Worm (Caenorhabditis elegans) whole organism, L4 larva: Measurements from ENCODE around the gene lin-13.
A peak's percentile ranks its signal among the peaks of the same experiment; 100 is the strongest.

Experiments
- D1046.2 ChIP-seq: fragments of 200-800 bp; sonication (Bioruptor generic); IDR thresholded peaks from 2 replicates; pipeline ENCODE4 v1.3.6; 2022; ENCODE audit warnings: missing genetic modification characterization, missing compliant biosample characterization
- F26F4.8 ChIP-seq: fragments of 200-800 bp; sonication (Bioruptor generic); conservative IDR thresholded peaks from 2 replicates; pipeline ENCODE4 v1.3.6; 2022; ENCODE audit warnings: missing genetic modification characterization, missing compliant biosample characterization
- F37D6.2 ChIP-seq: sonication (generic microtip); optimal IDR thresholded peaks from 2 replicates; lab custom pipeline; 2016; ENCODE audit warnings: mild to moderate bottlenecking, missing genetic modification characterization, missing compliant biosample characterization
- Y105C5A.15 ChIP-seq: fragments of 200-800 bp; sonication (Bioruptor generic); IDR thresholded peaks from 2 replicates; pipeline ENCODE4 v1.3.6; 2022; ENCODE audit warnings: missing genetic modification characterization, missing compliant biosample characterization
- Y5F2A.4 ChIP-seq: fragments of 200-800 bp; sonication (Bioruptor generic); optimal IDR thresholded peaks from 2 replicates; lab custom pipeline; 2018; ENCODE audit warnings: mild to moderate bottlenecking, missing genetic modification characterization, missing compliant biosample characterization
- aha-1 ChIP-seq: fragments of 150-350 bp; peaks from one replicate; lab custom pipeline; 2014; ENCODE audit warnings: missing biosample characterization, missing genetic modification characterization
- aly-2 ChIP-seq: sonication (generic microtip); optimal IDR thresholded peaks from 2 replicates; lab custom pipeline; 2018; ENCODE audit warnings: missing biosample characterization, missing genetic modification characterization
- ceh-28 ChIP-seq: fragments of 150-350 bp; optimal IDR thresholded peaks from 2 replicates; lab custom pipeline; 2014; ENCODE audit warnings: missing biosample characterization, missing genetic modification reagents, missing genetic modification characterization
- ceh-32 ChIP-seq: sonication (generic microtip); optimal IDR thresholded peaks from 2 replicates; lab custom pipeline; 2016; ENCODE audit warnings: mild to moderate bottlenecking, missing genetic modification characterization, missing compliant biosample characterization; ENCODE audit not compliant: poor library complexity
- ceh-44 ChIP-seq: fragments of 200-800 bp; sonication (Bioruptor generic); IDR thresholded peaks from 2 replicates; pipeline ENCODE4 v1.3.6; 2022; ENCODE audit warnings: missing genetic modification reagents, missing genetic modification characterization, missing compliant biosample characterization
- daf-16 ChIP-seq, 3 experiments: sonication (generic microtip); optimal IDR thresholded peaks; 2 replicates each; lab custom pipeline; 2016 to 2017; ENCODE audit warnings: missing genetic modification characterization in 3 of 3, missing genetic modification reagents in 3 of 3, mild to moderate bottlenecking in 2 of 3, missing compliant biosample characterization in 2 of 3, missing biosample characterization in 1 of 3, moderate library complexity in 1 of 3
- daf-8 ChIP-seq: fragments of 200-800 bp; sonication (Bioruptor generic); IDR thresholded peaks from 2 replicates; pipeline ENCODE4 v1.3.6; 2022; ENCODE audit warnings: missing genetic modification characterization, missing compliant biosample characterization
- dmd-6 ChIP-seq: fragments of 200-800 bp; sonication (Bioruptor generic); IDR thresholded peaks from 2 replicates; pipeline ENCODE4 v1.3.6; 2022; ENCODE audit warnings: missing genetic modification reagents, missing genetic modification characterization, missing compliant biosample characterization
- dpl-1 ChIP-seq: fragments of 150-350 bp; optimal IDR thresholded peaks from 2 replicates; lab custom pipeline; 2014; ENCODE audit warnings: missing biosample characterization, missing genetic modification reagents, missing genetic modification characterization
- egl-43 ChIP-seq: fragments of 200-800 bp; sonication (Bioruptor generic); IDR thresholded peaks from 2 replicates; pipeline ENCODE4 v1.3.6; 2022; ENCODE audit warnings: missing genetic modification reagents, missing genetic modification characterization, missing compliant biosample characterization
- gei-8 ChIP-seq: fragments of 200-800 bp; sonication (Bioruptor generic); optimal IDR thresholded peaks from 2 replicates; lab custom pipeline; 2018; ENCODE audit warnings: mild to moderate bottlenecking, missing genetic modification characterization, missing compliant biosample characterization
- hlh-30 ChIP-seq: sonication (generic microtip); optimal IDR thresholded peaks from 2 replicates; lab custom pipeline; 2017; ENCODE audit warnings: antibody characterized with exemption, mild to moderate bottlenecking, missing genetic modification characterization, missing compliant biosample characterization; ENCODE audit not compliant: insufficient read depth
- jun-1 ChIP-seq: fragments of 150-350 bp; optimal IDR thresholded peaks from 2 replicates; lab custom pipeline; 2014; ENCODE audit warnings: missing biosample characterization, missing genetic modification reagents, missing genetic modification characterization
- lin-13 ChIP-seq: fragments of 150-350 bp; optimal IDR thresholded peaks from 2 replicates; lab custom pipeline; 2014; ENCODE audit warnings: missing biosample characterization, missing genetic modification reagents, missing genetic modification characterization
- lsy-2 ChIP-seq, 2 experiments: fragments of 150-350 bp in 1 of 2; sonication (generic microtip) in 1 of 2; optimal IDR thresholded peaks; 2 replicates each; lab custom pipeline; 2014 to 2017; ENCODE audit warnings: missing biosample characterization in 2 of 2, missing genetic modification characterization in 2 of 2
- mdl-1 ChIP-seq, 2 experiments: fragments of 150-350 bp in 1 of 2; sonication (generic microtip) in 1 of 2; optimal IDR thresholded peaks; 2 replicates each; lab custom pipeline; 2014 to 2017; ENCODE audit warnings: missing biosample characterization in 2 of 2, missing genetic modification characterization in 2 of 2
- mxl-3 ChIP-seq: fragments of 200-800 bp; sonication (Bioruptor generic); optimal IDR thresholded peaks from 2 replicates; lab custom pipeline; 2018; ENCODE audit warnings: mild to moderate bottlenecking, missing genetic modification characterization, missing compliant biosample characterization
- nhr-10 ChIP-seq: fragments of 150-350 bp; optimal IDR thresholded peaks from 2 replicates; lab custom pipeline; 2014; ENCODE audit warnings: missing biosample characterization, missing genetic modification characterization
- nhr-11 ChIP-seq: fragments of 150-350 bp; optimal IDR thresholded peaks from 2 replicates; lab custom pipeline; 2014; ENCODE audit warnings: missing biosample characterization, missing genetic modification characterization
- nhr-237 ChIP-seq: sonication (generic microtip); optimal IDR thresholded peaks from 2 replicates; lab custom pipeline; 2017; ENCODE audit warnings: missing biosample characterization, missing genetic modification characterization
- nhr-28 ChIP-seq: fragments of 150-350 bp; optimal IDR thresholded peaks from 2 replicates; lab custom pipeline; 2014; ENCODE audit warnings: missing biosample characterization, missing genetic modification characterization
- nhr-48 ChIP-seq: sonication (generic microtip); optimal IDR thresholded peaks from 2 replicates; lab custom pipeline; 2016; ENCODE audit warnings: mild to moderate bottlenecking, missing genetic modification characterization, missing compliant biosample characterization
- nhr-77 ChIP-seq: fragments of 150-350 bp; optimal IDR thresholded peaks from 2 replicates; lab custom pipeline; 2014; ENCODE audit warnings: missing biosample characterization, missing genetic modification characterization
- pha-4 ChIP-seq, 2 experiments: fragments of 150-350 bp in 1 of 2; fragments of 200-800 bp in 1 of 2; sonication (Bioruptor generic) in 1 of 2; IDR thresholded peaks in 1 of 2; optimal IDR thresholded peaks in 1 of 2; 2 replicates each; pipeline versions ENCODE4 v1.3.6 to Lab custom; 2014 to 2022; ENCODE audit warnings: missing genetic modification characterization in 2 of 2, missing genetic modification reagents in 2 of 2, missing biosample characterization in 1 of 2, missing compliant biosample characterization in 1 of 2
- rbr-2 ChIP-seq: sonication (generic microtip); optimal IDR thresholded peaks from 2 replicates; lab custom pipeline; 2016; ENCODE audit warnings: missing genotype, missing genetic modification characterization, missing compliant biosample characterization
- set-16 ChIP-seq: fragments of 200-800 bp; sonication (Bioruptor generic); IDR thresholded peaks from 2 replicates; pipeline ENCODE4 v1.3.6; 2022; ENCODE audit warnings: missing genetic modification reagents, missing genetic modification characterization, missing compliant biosample characterization
- skn-1 ChIP-seq: fragments of 150-350 bp; optimal IDR thresholded peaks from 2 replicates; lab custom pipeline; 2014; ENCODE audit warnings: missing biosample characterization, missing genetic modification characterization
- spr-1 ChIP-seq: sonication (generic microtip); optimal IDR thresholded peaks from 2 replicates; lab custom pipeline; 2016; ENCODE audit warnings: mild to moderate bottlenecking, missing genetic modification characterization, missing compliant biosample characterization
- unc-62 ChIP-seq, 3 experiments: fragments of 150-350 bp in 1 of 3; sonication (generic microtip); optimal IDR thresholded peaks in 2 of 3; peaks in 1 of 3; 1 replicate in 1 of 3; 2 replicates in 2 of 3; lab custom pipeline; 2014 to 2017; ENCODE audit warnings: missing biosample characterization in 3 of 3, missing genetic modification characterization in 3 of 3, missing genetic modification reagents in 3 of 3, missing genotype in 1 of 3
- vab-7 ChIP-seq: fragments of 200-800 bp; sonication (Bioruptor generic); IDR thresholded peaks from 2 replicates; pipeline ENCODE4 v1.3.6; 2022; ENCODE audit warnings: missing genetic modification reagents, missing genetic modification characterization, missing compliant biosample characterization
- zfp-2 ChIP-seq: sonication (generic microtip); optimal IDR thresholded peaks from 2 replicates; lab custom pipeline; 2016; ENCODE audit warnings: mild to moderate bottlenecking, missing genetic modification characterization, missing compliant biosample characterization
- zip-11 ChIP-seq: fragments of 200-800 bp; sonication (Bioruptor generic); IDR thresholded peaks from 2 replicates; pipeline ENCODE4 v1.3.6; 2022; ENCODE audit warnings: missing genetic modification characterization, missing compliant biosample characterization
- ztf-11 ChIP-seq: fragments of 150-350 bp; optimal IDR thresholded peaks from 2 replicates; lab custom pipeline; 2014; ENCODE audit warnings: missing biosample characterization, missing genetic modification characterization
- ztf-7 ChIP-seq: fragments of 150-350 bp; optimal IDR thresholded peaks from 2 replicates; lab custom pipeline; 2014; ENCODE audit warnings: missing biosample characterization, missing genetic modification characterization

lin-13 gene

ce11 chrIII:7672411-7672810 is 36.9 kb downstream of the lin-13 start:
- TF ChIP-seq vab-7 (GFP tag; lab: Robert Waterston, UW), result no peak
- peak; percentile 83 for TF ChIP-seq set-16 (GFP tag; lab: Robert Waterston, UW)
- no peak for TF ChIP-seq daf-8 (GFP tag; lab: Robert Waterston, UW)
- TF ChIP-seq aha-1 (tag; lab: Kevin White, UChicago), result peak; percentile 17
- TF ChIP-seq F37D6.2 (tag; lab: Kevin White, UChicago), result no peak
- TF ChIP-seq F26F4.8 (GFP tag; lab: Robert Waterston, UW), result 0 out of 2 replicates have a peak, but pooled peaks have one; percentile 44

DNA sequence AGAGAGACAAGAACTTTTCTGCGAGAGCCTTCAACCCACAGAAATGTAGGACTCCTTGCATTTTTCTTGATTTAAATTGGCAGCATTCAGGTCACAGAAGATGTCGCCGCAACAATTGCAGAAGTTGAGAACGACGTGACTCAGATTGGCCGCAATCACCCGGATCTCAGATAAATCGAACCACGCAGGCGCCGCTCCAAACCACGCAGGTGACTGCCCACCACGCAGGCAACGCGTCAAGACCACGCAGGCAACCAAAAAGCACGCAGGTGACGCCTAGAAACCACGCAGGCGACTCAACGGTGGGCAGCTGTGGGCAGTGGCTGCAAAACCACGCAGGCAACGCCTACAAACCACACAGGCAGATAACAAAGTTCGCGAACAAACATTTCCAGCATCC is 38.9 kb downstream of the lin-13 start:
- TF ChIP-seq egl-43 (GFP tag; lab: Robert Waterston, UW) (0 out of 2 replicates have a peak, but pooled peaks have one; percentile 62), set-16 (GFP tag; lab: Robert Waterston, UW) (peak; percentile 62; the same call in 1 of the 2 replicates)

DNA sequence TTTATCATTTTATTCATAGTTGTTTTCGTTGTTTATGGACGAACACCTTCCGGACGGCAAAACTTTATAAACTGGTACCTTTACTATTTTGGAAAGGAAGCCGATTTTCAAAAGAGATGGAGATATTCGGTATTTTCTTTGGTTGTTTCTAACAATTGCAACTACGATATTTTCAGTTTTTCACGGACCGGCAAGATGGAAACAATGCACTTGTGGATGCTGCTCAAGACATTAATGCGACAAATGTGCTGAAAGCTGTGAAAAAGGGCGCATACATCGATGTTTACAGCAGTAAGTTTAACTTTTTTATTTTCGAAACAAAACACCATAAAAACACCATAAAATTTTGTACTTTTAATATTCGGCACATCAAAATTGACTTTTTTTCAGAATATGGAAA is 43.4 kb downstream of the lin-13 start:
- TF ChIP-seq nhr-77 (no peak), ztf-7 (no peak), ceh-32 (tag; lab: Kevin White, UChicago) (no peak), aha-1 (tag; lab: Kevin White, UChicago) (peak; percentile 57), ceh-44 (GFP tag; lab: Robert Waterston, UW) (no peak), rbr-2 (no peak), skn-1 (no peak), jun-1 (no peak), aly-2 (no peak), unc-62 (GFP tag; optimal IDR thresholded peaks at IDR 0.05 in 1 of 2; lab: Kevin White, UChicago) (peak in 1 of 2 experiments; percentile 93), unc-62 (tag; optimal IDR thresholded peaks at IDR 0.05; lab: Kevin White, UChicago) (no peak), nhr-237 (tag; lab: Kevin White, UChicago) (no peak), Y105C5A.15 (GFP tag; lab: Robert Waterston, UW) (no peak), nhr-10 (tag; lab: Kevin White, UChicago) (no peak), nhr-28 (tag; lab: Kevin White, UChicago) (no peak)
- TF ChIP-seq, all 104 proteins: peak for 2

ce11 chrIII:7661978-7662377 is 47.3 kb downstream of the lin-13 start, which contains the start of gene lido-18:
TSS of gene lido-18 (plus strand) at chrIII:7662278.
- no peak for TF ChIP-seq unc-62 (GFP tag; optimal IDR thresholded peaks at IDR 0.05 in 1 of 2; lab: Kevin White, UChicago)
- TF ChIP-seq unc-62 (tag; optimal IDR thresholded peaks at IDR 0.05; lab: Kevin White, UChicago), result no peak
- TF ChIP-seq hlh-30 (tag; lab: Kevin White, UChicago), result no peak
- TF ChIP-seq gei-8 (GFP tag; lab: Kevin White, UChicago), result no peak
- TF ChIP-seq aha-1 (tag; lab: Kevin White, UChicago), result no peak
- no peak for TF ChIP-seq ztf-11 (tag; lab: Kevin White, UChicago)
- no peak for TF ChIP-seq egl-43 (GFP tag; lab: Robert Waterston, UW)
- TF ChIP-seq spr-1 (tag; lab: Kevin White, UChicago), result no peak
- TF ChIP-seq ceh-28 (tag; lab: Kevin White, UChicago), result no peak
- TF ChIP-seq Y5F2A.4 (GFP tag; lab: Kevin White, UChicago), result no peak
- no peak for TF ChIP-seq lin-13 (GFP tag; lab: Kevin White, UChicago)
- TF ChIP-seq pha-4 (GFP tag; IDR thresholded peaks at IDR 0.05; lab: Robert Waterston, UW), result no peak
- no peak for TF ChIP-seq pha-4 (tag; optimal IDR thresholded peaks at IDR 0.05; lab: Kevin White, UChicago)

- TF ChIP-seq D1046.2 (GFP tag; lab: Robert Waterston, UW) (no peak), set-16 (GFP tag; lab: Robert Waterston, UW) (peak; percentile 58), aha-1 (tag; lab: Kevin White, UChicago) (peak; percentile 75)
Measured at ce11 chrIII:7661162-7661561, 48.1 kb downstream of the lin-13 start.

- peak; percentile 53 for TF ChIP-seq nhr-11 (tag; lab: Kevin White, UChicago)
- TF ChIP-seq F37D6.2 (tag; lab: Kevin White, UChicago), result peak; percentile 49
- TF ChIP-seq vab-7 (GFP tag; lab: Robert Waterston, UW), result 0 out of 2 replicates have a peak, but pooled peaks have one; percentile 7
- TF ChIP-seq daf-8 (GFP tag; lab: Robert Waterston, UW), result no peak
- peak in 1 of 2 experiments; percentile 0 for TF ChIP-seq mdl-1 (tag; optimal IDR thresholded peaks at IDR 0.05; lab: Kevin White, UChicago)
- TF ChIP-seq zfp-2 (tag; lab: Kevin White, UChicago), result no peak
- TF ChIP-seq rbr-2, result peak; percentile 68
- peak in 1 of 2 experiments; percentile 25 for TF ChIP-seq daf-16 (GFP tag; optimal IDR thresholded peaks at IDR 0.05; lab: Kevin White, UChicago)
- no peak for TF ChIP-seq daf-16 (tag; optimal IDR thresholded peaks at IDR 0.05; lab: Kevin White, UChicago)
- no peak for TF ChIP-seq nhr-48 (tag; lab: Kevin White, UChicago)
- TF ChIP-seq aly-2, result no peak
- peak; percentile 38 for TF ChIP-seq mxl-3 (GFP tag; lab: Kevin White, UChicago)
- TF ChIP-seq unc-62 (GFP tag; optimal IDR thresholded peaks at IDR 0.05 in 1 of 2; lab: Kevin White, UChicago), result peak in 1 of 2 experiments; percentile 74
- TF ChIP-seq unc-62 (tag; optimal IDR thresholded peaks at IDR 0.05; lab: Kevin White, UChicago), result no peak
- no peak for TF ChIP-seq zip-11 (GFP tag; lab: Robert Waterston, UW)
- TF ChIP-seq dmd-6 (GFP tag; lab: Robert Waterston, UW), result peak; percentile 14; the same call in 1 of the 2 replicates
- peak; percentile 41 to 57 for TF ChIP-seq lsy-2 (tag; optimal IDR thresholded peaks at IDR 0.05; lab: Kevin White, UChicago)
- TF ChIP-seq dpl-1 (GFP tag; lab: Kevin White, UChicago), result peak; percentile 5
Measured at ce11 chrIII:7659440-7659839, 49.9 kb downstream of the lin-13 start.
